Worm (Caenorhabditis elegans): ENCODE results near the gene F59B1.10.
A peak's percentile ranks its signal among the peaks of the same experiment; 100 is the strongest.
"Not testable (repeated sequence)": the region's sequence is repeated elsewhere in the genome, so short reads cannot be mapped to it uniquely, and the experiment has no call there.

The F59B1.10 gene

ce11 chrV:3666887-3667286 is 19.1 kb upstream of the F59B1.10 start, which contains the start of gene str-113:
Gene str-113 (minus strand): TSS chrV:3666987.
- TF ChIP-seq him-1 (tag; optimal IDR thresholded peaks at IDR 0.05) = no peak
- no peak for TF ChIP-seq W03F9.2 (tag; optimal IDR thresholded peaks at IDR 0.05)
- no peak for TF ChIP-seq dao-5 (tag; optimal IDR thresholded peaks at IDR 0.05)

- TF ChIP-seq W03F9.2 (tag; optimal IDR thresholded peaks at IDR 0.05) (no peak), him-1 (tag; optimal IDR thresholded peaks at IDR 0.05) (no peak), dao-5 (tag; optimal IDR thresholded peaks at IDR 0.05) (no peak)
Observed at ce11 chrV:3659472-3659871, 11.7 kb upstream of the F59B1.10 start, which contains the start of gene acr-23. Gene acr-23 (minus strand): TSS chrV:3659572.

ce11 chrV:3649473-3649872 is 1.7 kb upstream of the F59B1.10 start, which contains the start of gene str-114:
Gene str-114 (plus strand): TSS chrV:3649773.
- TF ChIP-seq dao-5 (tag; optimal IDR thresholded peaks at IDR 0.05) (no peak), him-1 (tag; optimal IDR thresholded peaks at IDR 0.05) (no peak), W03F9.2 (tag; optimal IDR thresholded peaks at IDR 0.05) (no peak)

DNA sequence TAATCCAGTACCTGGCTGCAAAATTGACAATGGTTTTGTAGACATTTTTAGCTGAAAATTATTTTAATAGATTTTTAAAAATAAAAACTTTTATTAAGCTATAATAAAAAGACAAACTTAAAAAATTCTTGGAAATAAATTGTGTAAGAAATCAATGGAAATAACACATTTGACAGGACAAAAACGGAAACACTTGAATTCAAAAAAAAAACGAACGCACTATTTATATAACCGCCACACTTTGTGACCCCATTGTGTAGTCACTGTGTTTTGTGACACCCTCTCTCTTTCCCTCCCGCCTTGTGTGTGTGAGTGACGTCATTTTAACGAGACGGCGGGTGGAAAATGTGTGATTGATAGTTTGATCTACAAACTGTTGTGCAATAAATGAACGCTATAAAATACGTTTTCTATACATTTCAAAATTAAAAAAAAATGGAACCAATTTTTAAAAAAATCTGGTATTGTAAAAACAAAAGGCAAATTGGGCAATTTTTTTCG is 3.5 kb downstream of the F59B1.10 start, which contains the start of gene F59B1.8:
Gene F59B1.8 (minus strand): TSS at position 51 of the 501 bp plus-strand sequence.
- no peak for TF ChIP-seq him-1 (tag; optimal IDR thresholded peaks at IDR 0.05)
- TF ChIP-seq W03F9.2 (tag; optimal IDR thresholded peaks at IDR 0.05) = no peak
- TF ChIP-seq dao-5 (tag; optimal IDR thresholded peaks at IDR 0.05) = no peak

DNA sequence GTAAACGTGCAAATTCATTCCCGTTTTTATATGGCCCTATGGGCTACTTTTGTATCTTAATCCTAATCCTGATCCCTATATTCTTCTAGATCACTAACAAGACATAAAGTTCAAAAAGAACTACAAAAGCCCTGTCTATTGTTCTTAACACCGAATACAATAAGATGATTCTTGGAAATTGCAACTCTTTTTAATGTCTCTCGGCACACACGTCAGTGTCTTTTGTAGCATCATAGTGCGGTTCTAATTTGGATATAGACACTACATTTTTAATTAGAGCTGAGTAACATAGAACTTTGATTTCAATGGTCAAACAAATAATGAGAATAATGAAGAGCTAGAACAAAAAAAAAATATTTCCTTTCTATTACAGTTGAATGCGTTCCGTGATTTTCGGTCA is 7.9 kb downstream of the F59B1.10 start:
- TF ChIP-seq him-1 (tag; optimal IDR thresholded peaks at IDR 0.05) = no peak

ce11 chrV:3637086-3637485 is 10.7 kb downstream of the F59B1.10 start, which contains the start of gene srx-41:
Gene srx-41 (minus strand): TSS chrV:3637186.
- TF ChIP-seq W03F9.2 (tag; optimal IDR thresholded peaks at IDR 0.05) (no peak), dao-5 (tag; optimal IDR thresholded peaks at IDR 0.05) (no peak), him-1 (tag; optimal IDR thresholded peaks at IDR 0.05) (no peak)

ce11 chrV:3634293-3635016 is 13.3 kb downstream of the F59B1.10 start:
- TF ChIP-seq him-1 (tag; optimal IDR thresholded peaks at IDR 0.05) = no peak
- no peak for TF ChIP-seq W03F9.2 (tag; optimal IDR thresholded peaks at IDR 0.05)
- TF ChIP-seq dao-5 (tag; optimal IDR thresholded peaks at IDR 0.05) = peak; percentile 10

ce11 chrV:3633041-3633440 is 14.7 kb downstream of the F59B1.10 start, which contains the start of gene F59B1.2:
Gene F59B1.2 (plus strand): TSS chrV:3633341.
- no peak for TF ChIP-seq him-1 (tag; optimal IDR thresholded peaks at IDR 0.05)
- no peak for TF ChIP-seq W03F9.2 (tag; optimal IDR thresholded peaks at IDR 0.05)
- no peak for TF ChIP-seq dao-5 (tag; optimal IDR thresholded peaks at IDR 0.05)

- TF ChIP-seq dao-5 (tag; optimal IDR thresholded peaks at IDR 0.05) (no peak), W03F9.2 (tag; optimal IDR thresholded peaks at IDR 0.05) (no peak), him-1 (tag; optimal IDR thresholded peaks at IDR 0.05) (no peak)
Observed at ce11 chrV:3632249-3633030, 15.3 kb downstream of the F59B1.10 start.

DNA sequence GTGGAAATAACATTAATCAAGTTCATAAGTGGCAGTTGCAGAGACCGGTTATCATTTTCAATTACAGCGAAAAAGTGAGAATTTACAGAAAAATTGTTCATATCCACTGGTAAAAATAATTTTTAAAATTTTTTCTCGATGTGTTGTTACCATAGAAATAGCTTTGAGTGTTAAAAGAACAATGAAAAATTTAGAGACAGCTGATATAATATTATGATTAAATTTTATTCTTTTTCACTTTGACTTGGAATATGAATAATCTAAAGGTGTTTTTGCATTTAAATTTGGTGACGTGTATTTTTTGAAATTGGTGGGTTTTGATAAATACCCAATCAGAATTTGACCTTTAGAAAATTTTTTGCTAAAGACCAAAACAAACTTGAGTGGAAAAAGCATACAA is 16.2 kb downstream of the F59B1.10 start, which contains the start of gene F59B1.6:
Gene F59B1.6 (minus strand): TSS at position 101 of the 400 bp plus-strand sequence.
- TF ChIP-seq dao-5 (tag; optimal IDR thresholded peaks at IDR 0.05) = no peak
- no peak for TF ChIP-seq W03F9.2 (tag; optimal IDR thresholded peaks at IDR 0.05)
- TF ChIP-seq him-1 (tag; optimal IDR thresholded peaks at IDR 0.05) = no peak

- no peak for TF ChIP-seq dao-5 (tag; optimal IDR thresholded peaks at IDR 0.05)
- TF ChIP-seq him-1 (tag; optimal IDR thresholded peaks at IDR 0.05) = no peak
- TF ChIP-seq W03F9.2 (tag; optimal IDR thresholded peaks at IDR 0.05) = no peak
Observed at ce11 chrV:3626944-3627343, 20.8 kb downstream of the F59B1.10 start, which contains the start of gene F59B1.4. Gene F59B1.4 (minus strand): TSS chrV:3627044.

- not testable (repeated sequence) for TF ChIP-seq dao-5, W03F9.2, him-1 (tag; optimal IDR thresholded peaks at IDR 0.05)
Observed at ce11 chrV:3620608-3621007, 27.2 kb downstream of the F59B1.10 start, which contains the start of gene srx-93. Gene srx-93 (minus strand): TSS chrV:3620708.

- TF ChIP-seq him-1 (tag; optimal IDR thresholded peaks at IDR 0.05) (no peak), dao-5 (tag; optimal IDR thresholded peaks at IDR 0.05) (no peak), W03F9.2 (tag; optimal IDR thresholded peaks at IDR 0.05) (no peak)
Observed at ce11 chrV:3616844-3617243, 30.9 kb downstream of the F59B1.10 start.

All from whole organism, L4/young adult.